Worm (Caenorhabditis elegans): Measurements from ENCODE around the gene F36A4.2.

DNA sequence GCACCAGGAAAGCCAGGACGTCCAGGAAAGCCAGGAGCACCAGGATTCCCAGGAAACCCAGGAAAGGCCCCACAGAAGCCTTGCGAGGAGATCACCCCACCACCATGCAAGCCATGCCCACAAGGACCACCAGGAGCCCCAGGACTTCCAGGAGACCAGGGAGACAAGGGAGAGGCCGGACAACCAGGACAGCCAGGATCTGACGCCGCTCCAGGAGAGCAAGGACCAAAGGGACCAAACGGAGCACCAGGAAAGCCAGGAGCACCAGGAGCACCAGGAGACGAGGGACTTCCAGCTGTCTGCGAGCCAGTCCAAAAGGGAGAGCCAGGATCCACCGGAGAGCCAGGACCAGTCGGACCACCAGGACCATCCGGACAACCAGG, 35.0 kb upstream of the F36A4.2 start:
- TF ChIP-seq ama-1 (optimal IDR thresholded peaks at IDR 0.05), result no peak
- no peak for TF ChIP-seq hmg-4 (GFP tag; optimal IDR thresholded peaks at IDR 0.05)
- no peak for TF ChIP-seq aly-1 (tag; optimal IDR thresholded peaks at IDR 0.05)
- TF ChIP-seq tbx-37 (GFP tag; conservative IDR thresholded peaks at IDR 0.05), result no peak
- TF ChIP-seq flt-1 (GFP tag; IDR thresholded peaks at IDR 0.05), result no peak
- no peak for TF ChIP-seq scrt-1 (GFP tag; IDR thresholded peaks at IDR 0.05)
- TF ChIP-seq ceh-13 (GFP tag; optimal IDR thresholded peaks at IDR 0.05), result no peak
